Worm (Caenorhabditis elegans) whole organism, L4 larva: ENCODE data around the gene yju-2.

Source experiments
- F10B5.3 ChIP-seq: sonication (generic microtip); optimal IDR thresholded peaks from 2 replicates; lab custom pipeline; 2016; ENCODE audit warnings: mild to moderate bottlenecking, missing genetic modification characterization, missing compliant biosample characterization
- F26F4.8 ChIP-seq: fragments of 200-800 bp; sonication (Bioruptor generic); conservative IDR thresholded peaks from 2 replicates; pipeline ENCODE4 v1.3.6; 2022; ENCODE audit warnings: missing genetic modification characterization, missing compliant biosample characterization
- F49E8.2 ChIP-seq: sonication (generic microtip); optimal IDR thresholded peaks from 2 replicates; lab custom pipeline; 2016; ENCODE audit warnings: missing compliant biosample characterization, mild to moderate bottlenecking, missing genetic modification characterization, borderline replicate concordance
- Y105C5A.15 ChIP-seq: fragments of 200-800 bp; sonication (Bioruptor generic); IDR thresholded peaks from 2 replicates; pipeline ENCODE4 v1.3.6; 2022; ENCODE audit warnings: missing genetic modification characterization, missing compliant biosample characterization
- Y5F2A.4 ChIP-seq: fragments of 200-800 bp; sonication (Bioruptor generic); optimal IDR thresholded peaks from 2 replicates; lab custom pipeline; 2018; ENCODE audit warnings: mild to moderate bottlenecking, missing genetic modification characterization, missing compliant biosample characterization
- ZK546.5 ChIP-seq, 2 experiments: sonication (generic microtip); optimal IDR thresholded peaks; 2 replicates each; lab custom pipeline; 2017; ENCODE audit warnings: missing biosample characterization in 2 of 2, missing genetic modification characterization in 2 of 2
- aha-1 ChIP-seq: fragments of 150-350 bp; peaks from one replicate; lab custom pipeline; 2014; ENCODE audit warnings: missing biosample characterization, missing genetic modification characterization
- ama-1 ChIP-seq: fragments of 150-350 bp; optimal IDR thresholded peaks from 2 replicates; lab custom pipeline; 2014; ENCODE audit warnings: inconsistent platforms, mixed read lengths
- arid-1 ChIP-seq: fragments of 200-800 bp; sonication (Bioruptor generic); conservative IDR thresholded peaks from 2 replicates; pipeline ENCODE4 v1.3.6; 2022; ENCODE audit warnings: missing genetic modification reagents, missing genetic modification characterization, missing compliant biosample characterization
- attf-4 ChIP-seq: sonication (generic microtip); optimal IDR thresholded peaks from 3 replicates; lab custom pipeline; 2017; ENCODE audit warnings: missing biosample characterization, missing genetic modification characterization
- ceh-20 ChIP-seq: fragments of 200-800 bp; sonication (Bioruptor generic); IDR thresholded peaks from 2 replicates; pipeline ENCODE4 v1.3.6; 2022; ENCODE audit warnings: missing genetic modification reagents, missing genetic modification characterization, missing compliant biosample characterization
- ceh-44 ChIP-seq: fragments of 200-800 bp; sonication (Bioruptor generic); IDR thresholded peaks from 2 replicates; pipeline ENCODE4 v1.3.6; 2022; ENCODE audit warnings: missing genetic modification reagents, missing genetic modification characterization, missing compliant biosample characterization
- ceh-62 ChIP-seq: sonication (generic microtip); optimal IDR thresholded peaks from 2 replicates; lab custom pipeline; 2017; ENCODE audit warnings: missing biosample characterization, missing genetic modification characterization
- daf-19 ChIP-seq: fragments of 200-800 bp; sonication (Bioruptor generic); conservative IDR thresholded peaks from 2 replicates; pipeline ENCODE4 v1.3.6; 2022; ENCODE audit warnings: missing genetic modification characterization, missing compliant biosample characterization
- dmd-6 ChIP-seq: fragments of 200-800 bp; sonication (Bioruptor generic); IDR thresholded peaks from 2 replicates; pipeline ENCODE4 v1.3.6; 2022; ENCODE audit warnings: missing genetic modification reagents, missing genetic modification characterization, missing compliant biosample characterization
- dmd-8 ChIP-seq: fragments of 200-800 bp; sonication (Bioruptor generic); IDR thresholded peaks from 2 replicates; pipeline ENCODE4 v1.3.6; 2022; ENCODE audit warnings: missing genetic modification characterization, missing compliant biosample characterization
- dmd-9 ChIP-seq: fragments of 200-800 bp; sonication (Bioruptor generic); IDR thresholded peaks from 2 replicates; pipeline ENCODE4 v1.3.6; 2022; ENCODE audit warnings: missing genetic modification reagents, missing genetic modification characterization, missing compliant biosample characterization
- dve-1 ChIP-seq: sonication (generic microtip); optimal IDR thresholded peaks from 2 replicates; lab custom pipeline; 2017; ENCODE audit warnings: antibody characterized with exemption, mild to moderate bottlenecking, missing genetic modification characterization, missing compliant biosample characterization; ENCODE audit not compliant: insufficient read depth
- egl-27 ChIP-seq: sonication (generic microtip); optimal IDR thresholded peaks from 3 replicates; lab custom pipeline; 2017; ENCODE audit warnings: missing biosample characterization, missing genetic modification reagents, missing genetic modification characterization
- egl-43 ChIP-seq: fragments of 200-800 bp; sonication (Bioruptor generic); IDR thresholded peaks from 2 replicates; pipeline ENCODE4 v1.3.6; 2022; ENCODE audit warnings: missing genetic modification reagents, missing genetic modification characterization, missing compliant biosample characterization
- fkh-10 ChIP-seq: fragments of 150-350 bp; optimal IDR thresholded peaks from 2 replicates; lab custom pipeline; 2014; ENCODE audit warnings: missing biosample characterization, missing genetic modification reagents, missing genetic modification characterization
- gei-8 ChIP-seq: fragments of 200-800 bp; sonication (Bioruptor generic); optimal IDR thresholded peaks from 2 replicates; lab custom pipeline; 2018; ENCODE audit warnings: mild to moderate bottlenecking, missing genetic modification characterization, missing compliant biosample characterization
- hif-1 ChIP-seq, 2 experiments: sonication (generic microtip); optimal IDR thresholded peaks; 2 replicates each; lab custom pipeline; 2016 to 2017; ENCODE audit warnings: missing compliant biosample characterization in 2 of 2, missing genetic modification characterization in 2 of 2, missing genetic modification reagents in 2 of 2, missing genotype in 2 of 2, mild to moderate bottlenecking in 1 of 2
- hlh-11 ChIP-seq: fragments of 200-800 bp; sonication (Bioruptor generic); optimal IDR thresholded peaks from 2 replicates; lab custom pipeline; 2018; ENCODE audit warnings: mild to moderate bottlenecking, missing genetic modification characterization, missing compliant biosample characterization
- hlh-30 ChIP-seq: sonication (generic microtip); optimal IDR thresholded peaks from 2 replicates; lab custom pipeline; 2017; ENCODE audit warnings: antibody characterized with exemption, mild to moderate bottlenecking, missing genetic modification characterization, missing compliant biosample characterization; ENCODE audit not compliant: insufficient read depth
- jun-1 ChIP-seq: fragments of 150-350 bp; optimal IDR thresholded peaks from 2 replicates; lab custom pipeline; 2014; ENCODE audit warnings: missing biosample characterization, missing genetic modification reagents, missing genetic modification characterization
- lin-1 ChIP-seq: fragments of 200-800 bp; sonication (Bioruptor generic); IDR thresholded peaks from 2 replicates; pipeline ENCODE4 v1.3.6; 2022; ENCODE audit warnings: missing genetic modification reagents, missing genetic modification characterization, missing compliant biosample characterization
- lin-38 ChIP-seq: fragments of 200-800 bp; sonication (Bioruptor generic); IDR thresholded peaks from 2 replicates; pipeline ENCODE4 v1.3.6; 2022; ENCODE audit warnings: missing genetic modification reagents, missing genetic modification characterization, missing compliant biosample characterization
- lin-39 ChIP-seq: fragments of 150-350 bp; optimal IDR thresholded peaks from 2 replicates; lab custom pipeline; 2014; ENCODE audit warnings: missing biosample characterization, missing genetic modification reagents, missing genetic modification characterization
- lsy-2 ChIP-seq, 2 experiments: fragments of 150-350 bp in 1 of 2; sonication (generic microtip) in 1 of 2; optimal IDR thresholded peaks; 2 replicates each; lab custom pipeline; 2014 to 2017; ENCODE audit warnings: missing biosample characterization in 2 of 2, missing genetic modification characterization in 2 of 2
- madf-5 ChIP-seq, 2 experiments: fragments of 200-800 bp; sonication (Bioruptor generic); IDR thresholded peaks; 2 replicates each; pipeline ENCODE4 v1.3.6; 2022; ENCODE audit warnings: missing compliant biosample characterization in 2 of 2, missing genetic modification characterization in 2 of 2
- mxl-2 ChIP-seq: fragments of 200-800 bp; sonication (Bioruptor generic); conservative IDR thresholded peaks from 2 replicates; pipeline ENCODE4 v1.3.6; 2022; ENCODE audit warnings: missing genetic modification reagents, missing genetic modification characterization, missing compliant biosample characterization
- nhr-102 ChIP-seq: sonication (generic microtip); optimal IDR thresholded peaks from 2 replicates; lab custom pipeline; 2016; ENCODE audit warnings: mild to moderate bottlenecking, missing genetic modification characterization, moderate library complexity, missing compliant biosample characterization
- nhr-25 ChIP-seq: sonication (generic microtip); optimal IDR thresholded peaks from 2 replicates; lab custom pipeline; 2017; ENCODE audit warnings: missing genetic modification characterization, mild to moderate bottlenecking, missing compliant biosample characterization, antibody characterized with exemption, moderate library complexity, borderline replicate concordance; ENCODE audit not compliant: insufficient read depth
- nhr-28 ChIP-seq: fragments of 150-350 bp; optimal IDR thresholded peaks from 2 replicates; lab custom pipeline; 2014; ENCODE audit warnings: missing biosample characterization, missing genetic modification characterization
- nhr-42 ChIP-seq: fragments of 200-800 bp; sonication (Bioruptor generic); IDR thresholded peaks from 2 replicates; pipeline ENCODE4 v1.3.6; 2022; ENCODE audit warnings: missing genetic modification characterization, missing compliant biosample characterization
- nhr-6 ChIP-seq: fragments of 150-350 bp; optimal IDR thresholded peaks from 2 replicates; lab custom pipeline; 2014; ENCODE audit warnings: missing biosample characterization, missing genetic modification characterization
- nhr-76 ChIP-seq: fragments of 150-350 bp; optimal IDR thresholded peaks from 2 replicates; lab custom pipeline; 2014; ENCODE audit warnings: missing biosample characterization, missing genetic modification characterization
- nhr-77 ChIP-seq: fragments of 150-350 bp; optimal IDR thresholded peaks from 2 replicates; lab custom pipeline; 2014; ENCODE audit warnings: missing biosample characterization, missing genetic modification characterization
- pha-4 ChIP-seq, 2 experiments: fragments of 150-350 bp in 1 of 2; fragments of 200-800 bp in 1 of 2; sonication (Bioruptor generic) in 1 of 2; IDR thresholded peaks in 1 of 2; optimal IDR thresholded peaks in 1 of 2; 2 replicates each; pipeline versions ENCODE4 v1.3.6 to Lab custom; 2014 to 2022; ENCODE audit warnings: missing genetic modification characterization in 2 of 2, missing genetic modification reagents in 2 of 2, missing biosample characterization in 1 of 2, missing compliant biosample characterization in 1 of 2
- pqm-1 ChIP-seq: sonication (generic microtip); optimal IDR thresholded peaks from 2 replicates; lab custom pipeline; 2017; ENCODE audit warnings: missing biosample characterization, missing genetic modification characterization
- saeg-2 ChIP-seq: fragments of 200-800 bp; sonication (Bioruptor generic); IDR thresholded peaks from 2 replicates; pipeline ENCODE4 v1.3.6; 2022; ENCODE audit warnings: missing genetic modification reagents, missing genetic modification characterization, missing compliant biosample characterization
- set-16 ChIP-seq: fragments of 200-800 bp; sonication (Bioruptor generic); IDR thresholded peaks from 2 replicates; pipeline ENCODE4 v1.3.6; 2022; ENCODE audit warnings: missing genetic modification reagents, missing genetic modification characterization, missing compliant biosample characterization
- skn-1 ChIP-seq: fragments of 150-350 bp; optimal IDR thresholded peaks from 2 replicates; lab custom pipeline; 2014; ENCODE audit warnings: missing biosample characterization, missing genetic modification characterization
- tag-97 ChIP-seq: fragments of 200-800 bp; sonication (Bioruptor generic); IDR thresholded peaks from 2 replicates; pipeline ENCODE4 v1.3.6; 2022; ENCODE audit warnings: missing genetic modification characterization, missing compliant biosample characterization
- tra-1 ChIP-seq: fragments of 200-800 bp; sonication (Bioruptor generic); IDR thresholded peaks from 2 replicates; pipeline ENCODE4 v1.3.6; 2022; ENCODE audit warnings: missing genetic modification reagents, missing genetic modification characterization, missing compliant biosample characterization
- unc-130 ChIP-seq: sonication (generic microtip); optimal IDR thresholded peaks from 2 replicates; lab custom pipeline; 2016; ENCODE audit warnings: missing genetic modification reagents, missing genetic modification characterization, missing compliant biosample characterization
- vab-7 ChIP-seq: fragments of 200-800 bp; sonication (Bioruptor generic); IDR thresholded peaks from 2 replicates; pipeline ENCODE4 v1.3.6; 2022; ENCODE audit warnings: missing genetic modification reagents, missing genetic modification characterization, missing compliant biosample characterization
- zip-11 ChIP-seq: fragments of 200-800 bp; sonication (Bioruptor generic); IDR thresholded peaks from 2 replicates; pipeline ENCODE4 v1.3.6; 2022; ENCODE audit warnings: missing genetic modification characterization, missing compliant biosample characterization
- ztf-11 ChIP-seq: fragments of 150-350 bp; optimal IDR thresholded peaks from 2 replicates; lab custom pipeline; 2014; ENCODE audit warnings: missing biosample characterization, missing genetic modification characterization
- ztf-7 ChIP-seq: fragments of 150-350 bp; optimal IDR thresholded peaks from 2 replicates; lab custom pipeline; 2014; ENCODE audit warnings: missing biosample characterization, missing genetic modification characterization

Gene yju-2

DNA sequence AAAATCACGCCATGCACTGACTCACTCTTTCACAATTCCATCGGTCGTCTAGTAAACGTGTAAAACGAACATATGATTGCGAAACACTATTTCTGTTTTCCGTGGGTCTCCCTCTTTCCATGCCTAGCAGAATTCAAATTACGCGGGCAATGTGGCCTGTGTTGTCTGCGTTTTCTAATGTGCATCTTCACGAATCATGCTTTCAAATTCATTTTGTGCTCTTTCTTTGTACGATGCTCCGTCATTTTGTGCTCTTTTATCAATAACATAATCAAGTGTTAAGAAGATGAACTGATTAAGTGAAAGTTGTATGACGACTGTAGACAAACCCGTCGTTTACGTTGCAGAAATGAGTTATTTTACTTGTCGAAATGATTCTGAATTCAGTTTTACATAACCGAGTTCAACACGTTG, 18.3 kb upstream of the yju-2 start (continued):
- TF ChIP-seq ceh-20 (no peak), ama-1 (no peak), skn-1 (no peak), hlh-30 (peak; percentile 68), vab-7 (GFP tag; lab: Robert Waterston, UW) (no peak), ceh-44 (GFP tag; lab: Robert Waterston, UW) (no peak), F49E8.2 (tag; lab: Kevin White, UChicago) (no peak), mxl-2 (no peak), lin-39 (tag; lab: Kevin White, UChicago) (no peak), lsy-2 (tag; optimal IDR thresholded peaks at IDR 0.05; lab: Kevin White, UChicago) (peak in 1 of 2 experiments; percentile 70), zip-11 (GFP tag; lab: Robert Waterston, UW) (no peak), tra-1 (no peak), nhr-77 (tag; lab: Kevin White, UChicago) (peak; percentile 2), lin-38 (peak; percentile 26), nhr-25 (tag; lab: Kevin White, UChicago) (no peak), Y5F2A.4 (GFP tag; lab: Kevin White, UChicago) (no peak), lin-1 (GFP tag; lab: Robert Waterston, UW) (peak; percentile 67), nhr-102 (peak; percentile 77), Y105C5A.15 (GFP tag; lab: Robert Waterston, UW) (no peak), ztf-11 (tag; lab: Kevin White, UChicago) (no peak), dmd-9 (GFP tag; lab: Robert Waterston, UW) (no peak), nhr-76 (no peak), dmd-6 (GFP tag; lab: Robert Waterston, UW) (peak; percentile 92), unc-130 (GFP tag; lab: Kevin White, UChicago) (no peak), dve-1 (tag; lab: Kevin White, UChicago) (peak; percentile 72), ZK546.5 (tag; optimal IDR thresholded peaks at IDR 0.05; lab: Kevin White, UChicago) (no peak), set-16 (GFP tag; lab: Robert Waterston, UW) (no peak), attf-4 (tag; lab: Kevin White, UChicago) (no peak), madf-5 (GFP tag; IDR thresholded peaks at IDR 0.05; lab: Robert Waterston, UW) (no peak), jun-1 (peak; percentile 29), tag-97 (GFP tag; lab: Robert Waterston, UW) (no peak), arid-1 (GFP tag; lab: Robert Waterston, UW) (no peak), gei-8 (GFP tag; lab: Kevin White, UChicago) (peak; percentile 53), daf-19 (GFP tag; lab: Robert Waterston, UW) (no peak), hlh-11 (tag; lab: Kevin White, UChicago) (peak; percentile 89), saeg-2 (GFP tag; lab: Robert Waterston, UW) (peak; percentile 58; the same call in 1 of the 2 replicates), fkh-10 (GFP tag; lab: Kevin White, UChicago) (no peak), ztf-7 (tag; lab: Kevin White, UChicago) (no peak), F26F4.8 (GFP tag; lab: Robert Waterston, UW) (no peak), nhr-42 (no peak), nhr-28 (tag; lab: Kevin White, UChicago) (peak; percentile 87), pqm-1 (tag; lab: Kevin White, UChicago) (peak; percentile 96), hif-1 (tag; optimal IDR thresholded peaks at IDR 0.05; lab: Kevin White, UChicago) (peak in 1 of 2 experiments; percentile 63), nhr-6 (tag; lab: Kevin White, UChicago) (peak; percentile 58), dmd-8 (GFP tag; lab: Robert Waterston, UW) (no peak), ceh-62 (tag; lab: Kevin White, UChicago) (no peak), egl-43 (GFP tag; lab: Robert Waterston, UW) (no peak), egl-27 (tag; lab: Kevin White, UChicago) (no peak), F10B5.3 (tag; lab: Kevin White, UChicago) (no peak), pha-4 (GFP tag; IDR thresholded peaks at IDR 0.05; lab: Robert Waterston, UW) (no peak), pha-4 (tag; optimal IDR thresholded peaks at IDR 0.05; lab: Kevin White, UChicago) (peak; percentile 9), aha-1 (tag; lab: Kevin White, UChicago) (peak; percentile 55)
